Fruit fly (Drosophila melanogaster): Measurements from ENCODE around the gene Pkc98E.

DNA sequence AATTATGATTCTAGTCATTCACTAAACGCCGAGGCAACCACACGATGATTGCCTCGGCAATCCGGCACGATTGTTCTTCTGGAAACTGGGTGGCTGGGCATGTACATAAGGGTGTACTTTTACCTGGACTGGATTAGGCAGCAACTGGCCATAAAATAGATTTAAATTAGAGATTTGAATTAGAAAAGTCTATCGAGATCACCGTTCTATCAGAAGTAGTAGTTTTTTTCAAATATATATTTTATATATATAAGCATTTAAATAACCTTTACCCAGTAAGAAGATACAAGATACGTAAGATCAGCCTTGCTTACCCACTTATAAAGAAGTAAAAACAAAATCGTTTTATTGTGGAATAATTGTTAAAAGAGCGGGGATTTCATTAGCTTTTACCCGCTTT is 15.1 kb downstream of the Pkc98E start, which contains the start of gene CG11843:
- no peak for TF ChIP-seq h (optimal IDR thresholded peaks at IDR 0.05)
- no peak for TF ChIP-seq insv (optimal IDR thresholded peaks at IDR 0.05)
- TF ChIP-seq ttk (optimal IDR thresholded peaks at IDR 0.05): no peak
- no peak for TF ChIP-seq Sin3A (optimal IDR thresholded peaks at IDR 0.05)
